Fruit fly (Drosophila melanogaster) S2 (cell line): ENCODE data around the gene sina.

Source experiments
- CG8478 ChIP-seq: fragments of >200 bp; optimal IDR thresholded peaks from 2 replicates; lab custom pipeline; 2018
- CTCF ChIP-seq, 2 experiments: fragments of >200 bp; optimal IDR thresholded peaks; 2 replicates each; lab custom pipeline; 2018

sina gene

dm6 chr3L:16886179-16886930 lies 32.8 kb downstream of the sina start:
- no peak for TF ChIP-seq CTCF (optimal IDR thresholded peaks at IDR 0.05; lab: Kevin White, UChicago)
- no peak for TF ChIP-seq CG8478

- TF ChIP-seq CTCF (optimal IDR thresholded peaks at IDR 0.05; lab: Kevin White, UChicago): no peak
- no peak for TF ChIP-seq CG8478
Measured at dm6 chr3L:16887272-16887671, 33.7 kb downstream of the sina start.

- TF ChIP-seq CTCF (optimal IDR thresholded peaks at IDR 0.05; lab: Kevin White, UChicago) (no peak), CG8478 (no peak)
Measured at dm6 chr3L:16889545-16889944, 36.0 kb downstream of the sina start.

- no peak for TF ChIP-seq CTCF (optimal IDR thresholded peaks at IDR 0.05; lab: Kevin White, UChicago)
- TF ChIP-seq CG8478: no peak
Measured at dm6 chr3L:16890650-16891336, 37.2 kb downstream of the sina start.

- TF ChIP-seq CG8478 (no peak), CTCF (optimal IDR thresholded peaks at IDR 0.05; lab: Kevin White, UChicago) (no peak)
Measured at dm6 chr3L:16891914-16892313, 38.4 kb downstream of the sina start.

dm6 chr3L:16892728-16893271 lies 39.2 kb downstream of the sina start:
- no peak for TF ChIP-seq CG8478
- TF ChIP-seq CTCF (optimal IDR thresholded peaks at IDR 0.05; lab: Kevin White, UChicago): no peak

dm6 chr3L:16893647-16894046 lies 40.1 kb downstream of the sina start:
- TF ChIP-seq CG8478: no peak
- no peak for TF ChIP-seq CTCF (optimal IDR thresholded peaks at IDR 0.05; lab: Kevin White, UChicago)

- TF ChIP-seq CTCF (optimal IDR thresholded peaks at IDR 0.05; lab: Kevin White, UChicago): peak; percentile 75 to 76
- no peak for TF ChIP-seq CG8478
Measured at dm6 chr3L:16896408-16896807, 42.9 kb downstream of the sina start.
